Worm (Caenorhabditis elegans): Measurements from ENCODE around the gene cpb-1.
A peak's percentile ranks its signal among the peaks of the same experiment; 100 is the strongest.

cpb-1 gene

ce11 chrIII:9306596-9306995 lies 15.5 kb upstream of the cpb-1 start, which contains the start of gene srx-45:
Gene srx-45, minus strand, starts transcription at chrIII:9306696.
- TF ChIP-seq T26A8.4 (GFP tag; IDR thresholded peaks at IDR 0.05) = no peak
- no peak for TF ChIP-seq tag-97 (GFP tag; IDR thresholded peaks at IDR 0.05)
- TF ChIP-seq pha-4 (GFP tag; IDR thresholded peaks at IDR 0.05) = no peak
- TF ChIP-seq pha-4 (tag; optimal IDR thresholded peaks at IDR 0.05) = no peak
- no peak for TF ChIP-seq daf-8 (GFP tag; IDR thresholded peaks at IDR 0.05)
- no peak for TF ChIP-seq ztf-7 (tag; optimal IDR thresholded peaks at IDR 0.05)
- no peak for TF ChIP-seq aha-1 (tag)
- TF ChIP-seq hlh-30 (tag; optimal IDR thresholded peaks at IDR 0.05; ENCODE audit: insufficient read depth) = no peak
- TF ChIP-seq lin-13 (GFP tag; optimal IDR thresholded peaks at IDR 0.05) = no peak
- TF ChIP-seq arid-1 (GFP tag; conservative IDR thresholded peaks at IDR 0.05) = no peak
- TF ChIP-seq zag-1 (tag; optimal IDR thresholded peaks at IDR 0.05) = no peak
- no peak for TF ChIP-seq Y75B8A.6 (GFP tag; IDR thresholded peaks at IDR 0.05)
- TF ChIP-seq ceh-28 (tag; optimal IDR thresholded peaks at IDR 0.05) = no peak
- no peak for TF ChIP-seq zip-11 (GFP tag; IDR thresholded peaks at IDR 0.05)

DNA sequence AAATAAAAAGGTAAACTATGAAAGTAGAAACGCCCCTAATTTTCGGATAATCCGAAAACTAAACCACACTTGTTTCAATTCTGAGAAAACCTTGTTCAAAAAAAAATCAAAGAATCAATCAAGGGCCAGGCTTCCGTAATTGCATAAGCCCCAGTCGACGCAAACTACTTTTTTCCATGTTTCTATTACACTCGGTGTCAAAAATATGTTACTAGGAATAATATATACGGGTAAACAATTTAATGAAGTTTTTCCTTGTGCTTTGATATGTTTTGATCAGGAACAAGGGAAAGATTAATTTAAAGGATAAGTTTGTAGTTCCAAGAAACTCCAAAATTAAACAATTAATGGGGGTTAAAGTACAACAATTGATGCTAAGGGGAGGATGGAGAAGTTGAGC lies 12.3 kb upstream of the cpb-1 start:
- TF ChIP-seq nhr-11 (tag; optimal IDR thresholded peaks at IDR 0.05) = peak; percentile 34
- TF ChIP-seq unc-62 (GFP tag; optimal IDR thresholded peaks at IDR 0.05 in 1 of 2) = peak in 1 of 2 experiments; percentile 11
- TF ChIP-seq unc-62 (tag; optimal IDR thresholded peaks at IDR 0.05) = no peak
- no peak for TF ChIP-seq aly-2 (tag; optimal IDR thresholded peaks at IDR 0.05)
- TF ChIP-seq zip-2 (tag; optimal IDR thresholded peaks at IDR 0.05) = no peak
- no peak for TF ChIP-seq mes-2 (tag; optimal IDR thresholded peaks at IDR 0.05; ENCODE audit: poor library complexity, severe bottlenecking)
- no peak for TF ChIP-seq lin-39 (tag; optimal IDR thresholded peaks at IDR 0.05)
- TF ChIP-seq ZK546.5 (tag; optimal IDR thresholded peaks at IDR 0.05) = no peak

ce11 chrIII:9314476-9314875 lies 7.6 kb upstream of the cpb-1 start, which contains the start of gene C40H1.8:
Gene C40H1.8, plus strand, starts transcription at chrIII:9314717.
- peak; percentile 0 for TF ChIP-seq hlh-30 (tag; optimal IDR thresholded peaks at IDR 0.05; ENCODE audit: insufficient read depth)
- peak; percentile 88 for TF ChIP-seq nhr-28 (tag; optimal IDR thresholded peaks at IDR 0.05)
- no peak for TF ChIP-seq snpc-4 (tag; optimal IDR thresholded peaks at IDR 0.05)
- TF ChIP-seq pqm-1 (tag; optimal IDR thresholded peaks at IDR 0.05) = peak; percentile 15
- no peak for TF ChIP-seq hmg-1.1 (GFP tag; IDR thresholded peaks at IDR 0.05)
- TF ChIP-seq spr-3 (GFP tag; optimal IDR thresholded peaks at IDR 0.05) = no peak
- TF ChIP-seq daf-16 (GFP tag; optimal IDR thresholded peaks at IDR 0.05) = no peak
- no peak for TF ChIP-seq daf-16 (tag; optimal IDR thresholded peaks at IDR 0.05)
- TF ChIP-seq zag-1 (tag; optimal IDR thresholded peaks at IDR 0.05) = no peak
- TF ChIP-seq nhr-42 (GFP tag; IDR thresholded peaks at IDR 0.05) = no peak
- no peak for TF ChIP-seq nhr-6 (tag; optimal IDR thresholded peaks at IDR 0.05)
- TF ChIP-seq ztf-11 (tag; optimal IDR thresholded peaks at IDR 0.05) = no peak

DNA sequence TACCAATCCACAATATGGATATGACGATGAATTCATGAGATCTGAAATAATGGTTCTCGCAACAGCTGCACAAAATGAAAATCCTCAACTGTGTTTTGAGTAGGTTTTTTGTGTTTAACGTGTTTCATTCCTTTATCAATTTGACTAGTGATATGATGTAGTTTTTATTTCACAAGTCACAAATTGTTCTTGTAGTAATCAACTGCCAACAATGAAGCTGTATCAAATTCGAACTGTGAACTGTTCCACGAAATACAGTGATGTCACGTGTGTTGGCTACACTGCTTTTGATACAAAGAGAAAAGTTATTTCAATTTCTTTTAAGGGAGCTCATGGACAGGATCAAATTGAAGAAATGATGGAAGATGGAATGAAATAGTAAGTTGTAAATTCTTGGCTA lies 6.9 kb upstream of the cpb-1 start:
- TF ChIP-seq fos-1 (tag; optimal IDR thresholded peaks at IDR 0.05) (no peak), ztf-11 (tag; optimal IDR thresholded peaks at IDR 0.05) (no peak), dve-1 (tag; optimal IDR thresholded peaks at IDR 0.05; ENCODE audit: insufficient read depth) (peak; percentile 50), daf-16 (GFP tag; optimal IDR thresholded peaks at IDR 0.05) (no peak), daf-16 (tag; optimal IDR thresholded peaks at IDR 0.05) (peak; percentile 56), jun-1 (tag; optimal IDR thresholded peaks at IDR 0.05) (no peak), zfp-2 (tag; optimal IDR thresholded peaks at IDR 0.05) (no peak), nhr-28 (tag; optimal IDR thresholded peaks at IDR 0.05) (peak; percentile 95), dmd-6 (GFP tag; IDR thresholded peaks at IDR 0.05) (peak; percentile 58), lin-1 (GFP tag; IDR thresholded peaks at IDR 0.05) (no peak), ces-1 (GFP tag; optimal IDR thresholded peaks at IDR 0.05) (no peak), attf-4 (tag; optimal IDR thresholded peaks at IDR 0.05) (no peak), rbr-2 (tag; optimal IDR thresholded peaks at IDR 0.05) (no peak), mep-1 (tag; optimal IDR thresholded peaks at IDR 0.05) (peak; percentile 1), skn-1 (tag; optimal IDR thresholded peaks at IDR 0.05) (no peak), set-16 (GFP tag; IDR thresholded peaks at IDR 0.05) (no peak), tra-1 (GFP tag; IDR thresholded peaks at IDR 0.05) (0 out of 2 replicates have a peak, but pooled peaks have one; percentile 40), hif-1 (tag; optimal IDR thresholded peaks at IDR 0.05) (no peak), ceh-28 (tag; optimal IDR thresholded peaks at IDR 0.05) (no peak), php-3 (GFP tag; IDR thresholded peaks at IDR 0.05) (no peak), mdl-1 (tag; optimal IDR thresholded peaks at IDR 0.05) (no peak), pha-4 (GFP tag; IDR thresholded peaks at IDR 0.05) (no peak), pha-4 (tag; optimal IDR thresholded peaks at IDR 0.05) (no peak), daf-8 (GFP tag; IDR thresholded peaks at IDR 0.05) (no peak)

Measured in whole organism, L4 larva.